Fruit fly (Drosophila melanogaster): ENCODE measurements around the gene MME1.

The MME1 gene

dm6 chr2L:7065687-7066086, 38.4 kb downstream of the MME1 start, which contains the start of gene Nuf2 (continued):
- TF ChIP-seq CG7745 (tag; optimal IDR thresholded peaks at IDR 0.05) (no peak), CG12219 (GFP tag; optimal IDR thresholded peaks at IDR 0.05) (no peak), CG32772 (GFP tag; IDR thresholded peaks at IDR 0.05) (no peak), Mrtf (GFP tag; IDR thresholded peaks at IDR 0.05) (no peak), bowl (GFP tag; IDR thresholded peaks at IDR 0.05) (no peak), Nf-YA (GFP tag; IDR thresholded peaks at IDR 0.05) (no peak), btn (GFP tag; optimal IDR thresholded peaks at IDR 0.05) (no peak), Elba2 (GFP tag; optimal IDR thresholded peaks at IDR 0.05) (no peak), CG6689 (GFP tag; IDR thresholded peaks at IDR 0.05) (no peak), CG11723 (GFP tag; optimal IDR thresholded peaks at IDR 0.05) (no peak), CG15011 (GFP tag; optimal IDR thresholded peaks at IDR 0.05) (no peak), lab (GFP tag; optimal IDR thresholded peaks at IDR 0.05) (no peak), E2f2 (GFP tag; IDR thresholded peaks at IDR 0.05) (peak; percentile 89), NC2α (GFP tag; optimal IDR thresholded peaks at IDR 0.05) (no peak), schlank (tag; optimal IDR thresholded peaks at IDR 0.05) (no peak), Dll (GFP tag; IDR thresholded peaks at IDR 0.05; ENCODE audit: partially characterized antibody) (no peak), HmgD (GFP tag; optimal IDR thresholded peaks at IDR 0.05) (peak; percentile 28), zen2 (GFP tag; IDR thresholded peaks at IDR 0.05; ENCODE audit: partially characterized antibody) (no peak), Ssrp (tag; optimal IDR thresholded peaks at IDR 0.05) (no peak), CG15073 (GFP tag; optimal IDR thresholded peaks at IDR 0.05) (no peak), repo (GFP tag; optimal IDR thresholded peaks at IDR 0.05) (no peak), HmgZ (tag; optimal IDR thresholded peaks at IDR 0.05) (peak; percentile 45), Dip2 (GFP tag; IDR thresholded peaks at IDR 0.05) (no peak), CG11398 (GFP tag; optimal IDR thresholded peaks at IDR 0.05) (no peak), Poxn (GFP tag; IDR thresholded peaks at IDR 0.05) (no peak), chn (GFP tag; optimal IDR thresholded peaks at IDR 0.05) (no peak), shn (GFP tag; optimal IDR thresholded peaks at IDR 0.05) (no peak), Aef1 (GFP tag; IDR thresholded peaks at IDR 0.05) (no peak), trem (tag; optimal IDR thresholded peaks at IDR 0.05) (peak; percentile 12), tx (GFP tag; optimal IDR thresholded peaks at IDR 0.05) (no peak), sna (GFP tag; IDR thresholded peaks at IDR 0.05; ENCODE audit: partially characterized antibody) (no peak), CG9609 (GFP tag; optimal IDR thresholded peaks at IDR 0.05) (no peak), row (GFP tag; IDR thresholded peaks at IDR 0.05) (peak; percentile 70), pum (GFP tag; optimal IDR thresholded peaks at IDR 0.05) (no peak), CG15479 (GFP tag; optimal IDR thresholded peaks at IDR 0.05) (no peak), CG14014 (GFP tag; IDR thresholded peaks at IDR 0.05) (no peak), wek (GFP tag; optimal IDR thresholded peaks at IDR 0.05) (no peak), Ets97D (GFP tag; optimal IDR thresholded peaks at IDR 0.05) (peak; percentile 73), tap (tag; optimal IDR thresholded peaks at IDR 0.05) (no peak), Hmr (GFP tag; optimal IDR thresholded peaks at IDR 0.05) (no peak), CG2116 (GFP tag; optimal IDR thresholded peaks at IDR 0.05) (peak; percentile 37), Nf-YC (tag; optimal IDR thresholded peaks at IDR 0.05) (no peak), grn (GFP tag; optimal IDR thresholded peaks at IDR 0.05) (no peak), CG13775 (GFP tag; optimal IDR thresholded peaks at IDR 0.05) (no peak), CG9437 (GFP tag; optimal IDR thresholded peaks at IDR 0.05) (no peak), CG12769 (tag; optimal IDR thresholded peaks at IDR 0.05) (peak; percentile 24), CG17359 (tag; optimal IDR thresholded peaks at IDR 0.05) (no peak), Hr51 (GFP tag; optimal IDR thresholded peaks at IDR 0.05) (no peak), CG11696 (GFP tag; IDR thresholded peaks at IDR 0.05) (no peak), CG30403 (GFP tag; optimal IDR thresholded peaks at IDR 0.05) (no peak), sug (tag; optimal IDR thresholded peaks at IDR 0.05) (no peak), CG8765 (GFP tag; IDR thresholded peaks at IDR 0.05) (no peak), Bteb2 (GFP tag; optimal IDR thresholded peaks at IDR 0.05) (no peak)
